Fruit fly (Drosophila melanogaster) whole organism, embryonic: ENCODE measurements around the gene Cpr11A.

Experiments used
- B-H2 ChIP-seq: fragments of 200-800 bp; sonication (Bioruptor generic); optimal IDR thresholded peaks from 2 replicates; lab custom pipeline; 2018; ENCODE audit warnings: missing biosample characterization, mild to moderate bottlenecking, missing genetic modification characterization
- Blimp-1 ChIP-seq: fragments of 200-800 bp; sonication (Bioruptor generic); optimal IDR thresholded peaks from 3 replicates; lab custom pipeline; 2018; ENCODE audit warnings: missing biosample characterization, missing genetic modification characterization, mild to moderate bottlenecking, moderate library complexity, missing genetic modification reagents
- C15 ChIP-seq: fragments of 200-800 bp; sonication (Bioruptor generic); IDR thresholded peaks from 3 replicates; pipeline ENCODE4 v1.3.6; 2022; ENCODE audit warnings: missing biosample characterization, missing genetic modification characterization
- CG10366 ChIP-seq: fragments of 200-800 bp; sonication (Bioruptor generic); IDR thresholded peaks from 2 replicates; pipeline ENCODE4 v1.3.6; 2022; ENCODE audit warnings: missing biosample characterization, missing genetic modification characterization
- CG11504 ChIP-seq: fragments of 200-800 bp; sonication (Bioruptor generic); optimal IDR thresholded peaks from 3 replicates; lab custom pipeline; 2019; ENCODE audit warnings: missing biosample characterization, mild to moderate bottlenecking, missing genetic modification characterization, moderate library complexity
- CG11560 ChIP-seq: fragments of 200-800 bp; sonication (Bioruptor generic); IDR thresholded peaks from 3 replicates; pipeline ENCODE4 v1.3.6; 2022; ENCODE audit warnings: missing biosample characterization, missing genetic modification characterization
- CG12299 ChIP-seq: fragments of 200-800 bp; sonication (Bioruptor generic); optimal IDR thresholded peaks from 2 replicates; lab custom pipeline; 2018; ENCODE audit warnings: missing biosample characterization, mild to moderate bottlenecking, missing genetic modification characterization
- CG13296 ChIP-seq: fragments of 200-800 bp; sonication (Bioruptor generic); optimal IDR thresholded peaks from 3 replicates; lab custom pipeline; 2018; ENCODE audit warnings: missing biosample characterization, mild to moderate bottlenecking, missing genetic modification characterization
- CG15601 ChIP-seq: fragments of 200-800 bp; sonication (Bioruptor generic); optimal IDR thresholded peaks from 3 replicates; lab custom pipeline; 2019; ENCODE audit warnings: missing biosample characterization, mild to moderate bottlenecking, missing genetic modification characterization, moderate library complexity
- CG16863 ChIP-seq: fragments of 200-800 bp; sonication (Bioruptor generic); optimal IDR thresholded peaks from 3 replicates; lab custom pipeline; 2016; ENCODE audit warnings: missing biosample characterization, missing genetic modification characterization
- CG17359 ChIP-seq: fragments of 200-800 bp; sonication (Bioruptor generic); optimal IDR thresholded peaks from 3 replicates; lab custom pipeline; 2018; ENCODE audit warnings: missing biosample characterization, mild to moderate bottlenecking, missing genetic modification characterization, moderate library complexity
- CG17802 ChIP-seq: fragments of 200-800 bp; sonication (Bioruptor generic); optimal IDR thresholded peaks from 2 replicates; lab custom pipeline; 2018; ENCODE audit warnings: missing biosample characterization, mild to moderate bottlenecking, missing genetic modification characterization, moderate library complexity
- CG17829 ChIP-seq: fragments of 200-800 bp; optimal IDR thresholded peaks from 2 replicates; lab custom pipeline; 2019; ENCODE audit warnings: missing biosample characterization, mild to moderate bottlenecking, missing genetic modification characterization, moderate library complexity
- CG17912 ChIP-seq: fragments of 200-800 bp; sonication (Bioruptor generic); optimal IDR thresholded peaks from 2 replicates; lab custom pipeline; 2018; ENCODE audit warnings: missing biosample characterization, mild to moderate bottlenecking, missing genetic modification characterization
- CG18764 ChIP-seq: fragments of 200-800 bp; sonication (Bioruptor generic); optimal IDR thresholded peaks from 3 replicates; lab custom pipeline; 2016; ENCODE audit warnings: missing biosample characterization, missing genetic modification characterization
- CG30020 ChIP-seq: fragments of 200-800 bp; optimal IDR thresholded peaks from 2 replicates; lab custom pipeline; 2019; ENCODE audit warnings: missing biosample characterization, mild to moderate bottlenecking, missing genetic modification characterization, moderate library complexity
- CG32767 ChIP-seq: fragments of 200-800 bp; sonication (Bioruptor generic); IDR thresholded peaks from 2 replicates; pipeline ENCODE4 v1.3.6; 2022; ENCODE audit warnings: missing biosample characterization, missing genetic modification characterization
- CG34422 ChIP-seq: fragments of 200-800 bp; sonication (Bioruptor generic); IDR thresholded peaks from 3 replicates; pipeline ENCODE4 v1.3.6; 2022; ENCODE audit warnings: missing biosample characterization, missing genetic modification characterization
- CG3847 ChIP-seq: fragments of 200-800 bp; sonication (Bioruptor generic); IDR thresholded peaks from 2 replicates; pipeline ENCODE4 v1.3.6; 2022; ENCODE audit warnings: missing biosample characterization, missing genetic modification characterization
- CG7556 ChIP-seq: fragments of 200-800 bp; sonication (Bioruptor generic); optimal IDR thresholded peaks from 2 replicates; lab custom pipeline; 2017; ENCODE audit warnings: missing biosample characterization, mild to moderate bottlenecking, missing genetic modification characterization
- CG8765 ChIP-seq: fragments of 200-800 bp; sonication (Bioruptor generic); IDR thresholded peaks from 2 replicates; pipeline ENCODE4 v1.3.6; 2022; ENCODE audit warnings: missing biosample characterization, missing genetic modification characterization
- CG9215 ChIP-seq: fragments of 200-800 bp; sonication (Bioruptor generic); IDR thresholded peaks from 2 replicates; pipeline ENCODE4 v1.3.6; 2022; ENCODE audit warnings: missing biosample characterization, missing genetic modification characterization
- CG9437 ChIP-seq: fragments of 200-800 bp; sonication (Bioruptor generic); optimal IDR thresholded peaks from 2 replicates; lab custom pipeline; 2018; ENCODE audit warnings: missing biosample characterization, mild to moderate bottlenecking, missing genetic modification characterization
- CG9817 ChIP-seq: fragments of 200-800 bp; sonication (Bioruptor generic); optimal IDR thresholded peaks from 2 replicates; lab custom pipeline; 2018; ENCODE audit warnings: missing biosample characterization, mild to moderate bottlenecking, missing genetic modification characterization, moderate library complexity
- CG9876 ChIP-seq: fragments of 200-800 bp; sonication (Bioruptor generic); optimal IDR thresholded peaks from 2 replicates; lab custom pipeline; 2016; ENCODE audit warnings: missing biosample characterization, missing genetic modification characterization
- HLH3B ChIP-seq: fragments of 200-800 bp; sonication (Bioruptor generic); IDR thresholded peaks from 2 replicates; pipeline ENCODE4 v1.3.6; 2022; ENCODE audit warnings: missing biosample characterization, missing genetic modification characterization
- MESR4 ChIP-seq: fragments of 200-800 bp; sonication (Bioruptor generic); optimal IDR thresholded peaks from 2 replicates; lab custom pipeline; 2018; ENCODE audit warnings: missing biosample characterization, mild to moderate bottlenecking, missing genetic modification characterization, moderate library complexity
- Med ChIP-seq: fragments of 200-800 bp; sonication (Bioruptor generic); peaks from one replicate; lab custom pipeline; 2016; ENCODE audit warnings: missing biosample characterization, missing genetic modification characterization, mild to moderate bottlenecking, inconsistent platforms, moderate library complexity
- NFAT ChIP-seq: fragments of 200-800 bp; sonication (Bioruptor generic); IDR thresholded peaks from 2 replicates; pipeline ENCODE4 v1.3.6; 2022; ENCODE audit warnings: missing biosample characterization, missing genetic modification characterization
- Opbp ChIP-seq: fragments of 200-800 bp; sonication (Bioruptor generic); IDR thresholded peaks from 3 replicates; pipeline ENCODE4 v1.3.6; 2022; ENCODE audit warnings: missing biosample characterization, missing genetic modification characterization; ENCODE audit not compliant: partially characterized antibody
- Optix ChIP-seq: fragments of 200-800 bp; sonication (Bioruptor generic); IDR thresholded peaks from 3 replicates; pipeline ENCODE4 v1.3.6; 2022; ENCODE audit warnings: missing biosample characterization, missing genetic modification characterization
- Sox100B ChIP-seq: fragments of 200-800 bp; sonication (Bioruptor generic); optimal IDR thresholded peaks from 3 replicates; lab custom pipeline; 2018; ENCODE audit warnings: missing biosample characterization, mild to moderate bottlenecking, missing genetic modification characterization
- Trl ChIP-seq, 3 experiments: fragments of >200 bp in 2 of 3; fragments of 200-800 bp in 1 of 3; sonication (Bioruptor generic) in 1 of 3; optimal IDR thresholded peaks; 2 replicates in 1 of 3; 3 replicates in 2 of 3; lab custom pipeline; 2016 to 2017; ENCODE audit warnings: missing biosample characterization in 1 of 3, missing genetic modification characterization in 1 of 3
- Xbp1 ChIP-seq: fragments of 200-800 bp; sonication (Bioruptor generic); optimal IDR thresholded peaks from 3 replicates; lab custom pipeline; 2016; ENCODE audit warnings: missing biosample characterization, mild to moderate bottlenecking, missing genetic modification characterization
- ase ChIP-seq: fragments of 200-800 bp; sonication (Bioruptor generic); IDR thresholded peaks from 3 replicates; pipeline ENCODE4 v1.3.6; 2022; ENCODE audit warnings: missing biosample characterization, missing genetic modification characterization
- bbx ChIP-seq: fragments of 200-800 bp; sonication (Bioruptor generic); IDR thresholded peaks from 2 replicates; pipeline ENCODE4 v1.3.6; 2022; ENCODE audit warnings: missing biosample characterization, missing genetic modification characterization; ENCODE audit not compliant: partially characterized antibody
- br ChIP-seq: fragments of >200 bp; optimal IDR thresholded peaks from 2 replicates; lab custom pipeline; 2017
- dpn ChIP-seq, 2 experiments: fragments of 200-800 bp; sonication (Bioruptor generic); optimal IDR thresholded peaks; 3 replicates each; lab custom pipeline; 2016; ENCODE audit warnings: missing biosample characterization in 2 of 2, missing genetic modification characterization in 2 of 2
- emc ChIP-seq: fragments of 200-800 bp; sonication (Bioruptor generic); optimal IDR thresholded peaks from 2 replicates; lab custom pipeline; 2016; ENCODE audit warnings: missing biosample characterization, missing genetic modification characterization
- esg ChIP-seq: fragments of 200-800 bp; sonication (Bioruptor generic); conservative IDR thresholded peaks from 2 replicates; pipeline ENCODE4 v1.3.6; 2022; ENCODE audit warnings: missing biosample characterization, missing genetic modification characterization
- exex ChIP-seq: fragments of 200-800 bp; sonication (Bioruptor generic); optimal IDR thresholded peaks from 4 replicates; lab custom pipeline; 2018; ENCODE audit warnings: missing biosample characterization, mild to moderate bottlenecking, missing genetic modification characterization, moderate library complexity
- gem ChIP-seq: fragments of 200-800 bp; sonication (Bioruptor generic); optimal IDR thresholded peaks from 2 replicates; lab custom pipeline; 2019; ENCODE audit warnings: missing biosample characterization, mild to moderate bottlenecking, missing genetic modification characterization, moderate library complexity
- h ChIP-seq: fragments of >200 bp; optimal IDR thresholded peaks from 2 replicates; lab custom pipeline; 2017
- her ChIP-seq: fragments of 200-800 bp; sonication (Bioruptor generic); optimal IDR thresholded peaks from 2 replicates; lab custom pipeline; 2016; ENCODE audit warnings: missing biosample characterization, missing genetic modification characterization
- ken ChIP-seq: fragments of 200-800 bp; sonication (Bioruptor generic); IDR thresholded peaks from 3 replicates; pipeline ENCODE4 v1.3.6; 2022; ENCODE audit warnings: missing biosample characterization, missing genetic modification characterization
- lab ChIP-seq: fragments of 200-800 bp; sonication (Bioruptor generic); optimal IDR thresholded peaks from 3 replicates; lab custom pipeline; 2017; ENCODE audit warnings: missing biosample characterization, missing genetic modification characterization, mild to moderate bottlenecking, moderate library complexity, missing genetic modification reagents
- nmo ChIP-seq: fragments of 200-800 bp; sonication (Bioruptor generic); optimal IDR thresholded peaks from 2 replicates; lab custom pipeline; 2018; ENCODE audit warnings: missing biosample characterization, mild to moderate bottlenecking, missing genetic modification characterization, moderate library complexity
- psq ChIP-seq: fragments of 200-800 bp; sonication (Bioruptor generic); optimal IDR thresholded peaks from 2 replicates; lab custom pipeline; 2017; ENCODE audit warnings: missing biosample characterization, missing genetic modification characterization
- ro ChIP-seq: fragments of 200-800 bp; sonication (Bioruptor generic); IDR thresholded peaks from 2 replicates; pipeline ENCODE4 v1.3.6; 2022; ENCODE audit warnings: missing biosample characterization, missing genetic modification characterization
- tin ChIP-seq: fragments of 200-800 bp; sonication (Bioruptor generic); optimal IDR thresholded peaks from 3 replicates; lab custom pipeline; 2016; ENCODE audit warnings: missing biosample characterization, missing genetic modification characterization
- trh ChIP-seq: fragments of 200-800 bp; sonication (Bioruptor generic); optimal IDR thresholded peaks from 2 replicates; lab custom pipeline; 2016; ENCODE audit warnings: missing biosample characterization, missing genetic modification characterization

Gene Cpr11A

dm6 chrX:12473953-12474468, 12.8 kb upstream of the Cpr11A start (continued):
- no peak for TF ChIP-seq her (GFP tag; lab: Kevin White, UChicago)
- no peak for TF ChIP-seq Trl (optimal IDR thresholded peaks at IDR 0.05; lab: Kevin White, UChicago)
- no peak for TF ChIP-seq Trl (GFP tag; optimal IDR thresholded peaks at IDR 0.05; lab: Kevin White, UChicago)
- no peak for TF ChIP-seq h (lab: Kevin White, UChicago)
- peak; percentile 20 for TF ChIP-seq psq (GFP tag; lab: Kevin White, UChicago)
- TF ChIP-seq B-H2 = peak; percentile 34
- TF ChIP-seq HLH3B = peak; percentile 72
- TF ChIP-seq lab (GFP tag; lab: Kevin White, UChicago) = peak; percentile 87
- TF ChIP-seq CG11560 (tag; lab: Robert Waterston, UW) = peak; percentile 50; the same call in 1 of the 3 replicates
- no peak for TF ChIP-seq MESR4 (GFP tag; lab: Kevin White, UChicago)
- no peak for TF ChIP-seq CG8765 (GFP tag; lab: Robert Waterston, UW)
- TF ChIP-seq esg (GFP tag; lab: Robert Waterston, UW) = peak; percentile 78
- peak; percentile 64 for TF ChIP-seq CG10366 (GFP tag; lab: Robert Waterston, UW)
- TF ChIP-seq Opbp = no peak
- peak; percentile 37 for TF ChIP-seq CG18764
- no peak for TF ChIP-seq bbx (GFP tag; lab: Robert Waterston, UW)
- peak; percentile 82 for TF ChIP-seq CG9215 (GFP tag; lab: Robert Waterston, UW)
- peak; percentile 80 for TF ChIP-seq CG3847 (GFP tag; lab: Robert Waterston, UW)
- TF ChIP-seq Sox100B = peak; percentile 86
- no peak for TF ChIP-seq CG16863 (GFP tag; lab: Kevin White, UChicago)
- TF ChIP-seq CG9876 (GFP tag; lab: Kevin White, UChicago) = no peak
- TF ChIP-seq Optix (GFP tag; lab: Robert Waterston, UW) = no peak
- peak; percentile 36 for TF ChIP-seq CG30020
- 0 out of 3 replicates have a peak, but pooled peaks have one; percentile 28 for TF ChIP-seq ase (GFP tag; lab: Robert Waterston, UW)
- peak; percentile 82 for TF ChIP-seq Blimp-1 (GFP tag; lab: Kevin White, UChicago)
- TF ChIP-seq dpn (GFP tag; optimal IDR thresholded peaks at IDR 0.05; lab: Kevin White, UChicago) = peak; percentile 4 to 70
- TF ChIP-seq CG34422 (GFP tag; lab: Robert Waterston, UW) = peak; percentile 41; the same call in 2 of the 3 replicates
- peak; percentile 2 for TF ChIP-seq trh (GFP tag; lab: Kevin White, UChicago)
- no peak for TF ChIP-seq CG17802 (tag; lab: Kevin White, UChicago)
- no peak for TF ChIP-seq C15 (GFP tag; lab: Robert Waterston, UW)
- TF ChIP-seq tin (GFP tag; lab: Kevin White, UChicago) = peak; percentile 57
- 0 out of 3 replicates have a peak, but pooled peaks have one; percentile 8 for TF ChIP-seq ken
- peak; percentile 83 for TF ChIP-seq CG7556
- TF ChIP-seq, all 482 proteins: peak for 286

- TF ChIP-seq nmo (GFP tag; lab: Kevin White, UChicago) (peak; percentile 34), CG9437 (GFP tag; lab: Kevin White, UChicago) (peak; percentile 35), CG17829 (tag; lab: Kevin White, UChicago) (peak; percentile 19), CG15601 (tag; lab: Kevin White, UChicago) (peak; percentile 18), CG32767 (GFP tag; lab: Robert Waterston, UW) (no peak), CG13296 (GFP tag; lab: Kevin White, UChicago) (peak; percentile 8), CG12299 (tag; lab: Kevin White, UChicago) (peak; percentile 16), ro (GFP tag; lab: Robert Waterston, UW) (no peak), exex (tag; lab: Kevin White, UChicago) (no peak), CG17359 (tag; lab: Kevin White, UChicago) (peak; percentile 12), emc (GFP tag; lab: Kevin White, UChicago) (no peak), Xbp1 (GFP tag; lab: Kevin White, UChicago) (peak; percentile 7), NFAT (GFP tag; lab: Robert Waterston, UW) (no peak), Med (GFP tag; lab: Kevin White, UChicago) (peak; percentile 69), CG17912 (GFP tag; lab: Kevin White, UChicago) (no peak), CG9817 (tag; lab: Kevin White, UChicago) (peak; percentile 5), gem (tag; lab: Kevin White, UChicago) (peak; percentile 51), CG11504 (peak; percentile 52), br (lab: Kevin White, UChicago) (no peak), CG3847 (GFP tag; lab: Robert Waterston, UW) (0 out of 2 replicates have a peak, but pooled peaks have one; percentile 11), bbx (GFP tag; lab: Robert Waterston, UW) (no peak)
These were observed 6.5 kb upstream of the Cpr11A start for dm6 chrX:12480282-12480681.
